Worm (Caenorhabditis elegans): ENCODE measurements around the gene H23L24.1.

- no peak for TF ChIP-seq nhr-12 (tag; optimal IDR thresholded peaks at IDR 0.05)
- TF ChIP-seq mdl-1 (tag; optimal IDR thresholded peaks at IDR 0.05) = no peak
- no peak for TF ChIP-seq unc-130 (tag; optimal IDR thresholded peaks at IDR 0.05)
- TF ChIP-seq nhr-11 (tag; optimal IDR thresholded peaks at IDR 0.05) = no peak
- TF ChIP-seq lin-15B (tag; optimal IDR thresholded peaks at IDR 0.05) = no peak
- no peak for TF ChIP-seq ztf-11 (tag; optimal IDR thresholded peaks at IDR 0.05)
- TF ChIP-seq nhr-76 (tag; optimal IDR thresholded peaks at IDR 0.05) = no peak
- no peak for TF ChIP-seq pqm-1 (tag; optimal IDR thresholded peaks at IDR 0.05)
- TF ChIP-seq lsy-2 (tag; optimal IDR thresholded peaks at IDR 0.05) = no peak
- TF ChIP-seq snpc-4 (tag; optimal IDR thresholded peaks at IDR 0.05) = no peak
- TF ChIP-seq unc-62 (GFP tag; optimal IDR thresholded peaks at IDR 0.05) = no peak
These were observed 12.7 kb upstream of the H23L24.1 start, which contains the start of gene H23L24.4 for ce11 chrIV:8705504-8705903.

Measured in whole organism, L1 larva.